Worm (Caenorhabditis elegans): ENCODE measurements around the gene F25E5.2.
"Not testable (repeated sequence)": the region's sequence is repeated elsewhere in the genome, so short reads cannot be mapped to it uniquely, and the experiment has no call there.

Gene F25E5.2

DNA sequence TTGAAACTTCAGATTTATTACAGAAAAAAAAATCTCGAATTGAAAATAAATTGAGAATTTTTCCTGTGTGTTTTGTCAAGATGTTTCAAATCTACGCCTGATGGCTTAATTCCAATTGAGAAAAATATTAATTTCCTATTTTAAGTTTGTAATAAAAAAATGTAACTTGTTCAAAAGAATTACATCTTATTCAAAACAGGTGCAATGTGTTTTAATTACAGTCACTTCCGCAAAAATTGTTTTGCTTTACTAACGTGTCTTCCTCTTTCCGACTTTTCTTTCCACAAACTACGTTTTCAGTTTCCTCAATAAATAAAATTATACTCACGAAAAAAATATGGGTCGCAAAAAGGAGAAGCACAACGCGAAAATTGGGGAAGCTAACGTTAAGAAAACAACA is 17.1 kb upstream of the F25E5.2 start, which contains the start of gene F25E5.16:
Gene F25E5.16 (plus strand): TSS at position 301 of the 400 bp plus-strand sequence.
- TF ChIP-seq ZK546.5 (tag; optimal IDR thresholded peaks at IDR 0.05) (no peak), lsy-2 (tag; optimal IDR thresholded peaks at IDR 0.05) (no peak), peb-1 (tag; optimal IDR thresholded peaks at IDR 0.05) (no peak), C34F6.9 (tag; optimal IDR thresholded peaks at IDR 0.05) (no peak), nhr-6 (tag; optimal IDR thresholded peaks at IDR 0.05) (no peak), unc-39 (tag; optimal IDR thresholded peaks at IDR 0.05) (no peak), crh-2 (tag; optimal IDR thresholded peaks at IDR 0.05) (no peak), R02D3.7 (tag; optimal IDR thresholded peaks at IDR 0.05) (no peak), lin-13 (GFP tag; optimal IDR thresholded peaks at IDR 0.05) (no peak), nhr-11 (tag; optimal IDR thresholded peaks at IDR 0.05) (no peak), egl-27 (tag; optimal IDR thresholded peaks at IDR 0.05) (no peak), lin-11 (tag; optimal IDR thresholded peaks at IDR 0.05) (no peak), fos-1 (tag; optimal IDR thresholded peaks at IDR 0.05) (no peak), nhr-12 (tag; optimal IDR thresholded peaks at IDR 0.05) (no peak), dmd-4 (tag; optimal IDR thresholded peaks at IDR 0.05) (no peak), ceh-82 (tag; optimal IDR thresholded peaks at IDR 0.05) (no peak), blmp-1 (tag; optimal IDR thresholded peaks at IDR 0.05; ENCODE audit: insufficient read depth) (no peak), aly-2 (tag; optimal IDR thresholded peaks at IDR 0.05) (no peak), elt-1 (tag; optimal IDR thresholded peaks at IDR 0.05) (no peak), nhr-21 (tag; optimal IDR thresholded peaks at IDR 0.05) (no peak)

ce11 chrV:7439807-7440206 is 15.3 kb upstream of the F25E5.2 start, which contains the start of gene try-13:
try-13 (plus strand) TSS chrV:7440107.
- no peak for TF ChIP-seq gmeb-1 (tag; optimal IDR thresholded peaks at IDR 0.05)
- TF ChIP-seq egl-27 (tag; optimal IDR thresholded peaks at IDR 0.05) = no peak
- TF ChIP-seq elt-3 (tag; optimal IDR thresholded peaks at IDR 0.05) = no peak
- TF ChIP-seq nhr-6 (tag; optimal IDR thresholded peaks at IDR 0.05) = no peak
- TF ChIP-seq unc-55 (GFP tag; optimal IDR thresholded peaks at IDR 0.05) = no peak
- no peak for TF ChIP-seq unc-39 (tag; optimal IDR thresholded peaks at IDR 0.05)
- TF ChIP-seq nhr-237 (tag; optimal IDR thresholded peaks at IDR 0.05) = no peak
- TF ChIP-seq fos-1 (tag; optimal IDR thresholded peaks at IDR 0.05) = no peak
- no peak for TF ChIP-seq lin-11 (tag; optimal IDR thresholded peaks at IDR 0.05)
- no peak for TF ChIP-seq ama-1 (optimal IDR thresholded peaks at IDR 0.05)
- TF ChIP-seq nhr-77 (tag; optimal IDR thresholded peaks at IDR 0.05) = no peak
- no peak for TF ChIP-seq nhr-129 (tag; optimal IDR thresholded peaks at IDR 0.05)
- no peak for TF ChIP-seq nhr-25 (tag; optimal IDR thresholded peaks at IDR 0.05)
- no peak for TF ChIP-seq dmd-4 (tag; optimal IDR thresholded peaks at IDR 0.05)
- TF ChIP-seq mdl-1 (tag; optimal IDR thresholded peaks at IDR 0.05) = no peak
- no peak for TF ChIP-seq nhr-12 (tag; optimal IDR thresholded peaks at IDR 0.05)
- no peak for TF ChIP-seq lsy-2 (tag; optimal IDR thresholded peaks at IDR 0.05)
- no peak for TF ChIP-seq ztf-4 (tag; optimal IDR thresholded peaks at IDR 0.05)
- no peak for TF ChIP-seq lin-39 (tag; optimal IDR thresholded peaks at IDR 0.05)

- not testable (repeated sequence) for TF ChIP-seq peb-1 (tag; optimal IDR thresholded peaks at IDR 0.05); unc-39 (tag; optimal IDR thresholded peaks at IDR 0.05); ama-1 (optimal IDR thresholded peaks at IDR 0.05)
Measured at ce11 chrV:7444331-7444730, 10.8 kb upstream of the F25E5.2 start, which contains the start of gene nhr-141. nhr-141 (plus strand) TSS chrV:7444661.

- TF ChIP-seq unc-62 (GFP tag; optimal IDR thresholded peaks at IDR 0.05) (no peak), alr-1 (tag; optimal IDR thresholded peaks at IDR 0.05) (no peak), ztf-1 (GFP tag; conservative IDR thresholded peaks at IDR 0.05) (no peak), lin-13 (GFP tag; optimal IDR thresholded peaks at IDR 0.05) (no peak), nhr-23 (tag; optimal IDR thresholded peaks at IDR 0.05) (no peak), crh-2 (tag; optimal IDR thresholded peaks at IDR 0.05) (no peak), ceh-16 (tag; optimal IDR thresholded peaks at IDR 0.05) (no peak), peb-1 (tag; optimal IDR thresholded peaks at IDR 0.05) (no peak), sma-3 (GFP tag; optimal IDR thresholded peaks at IDR 0.05) (no peak), fos-1 (tag; optimal IDR thresholded peaks at IDR 0.05) (no peak), nhr-237 (tag; optimal IDR thresholded peaks at IDR 0.05) (no peak), nhr-6 (tag; optimal IDR thresholded peaks at IDR 0.05) (no peak)
Measured at ce11 chrV:7446965-7447364, 8.1 kb upstream of the F25E5.2 start, which contains the start of gene F25E5.5. F25E5.5 (plus strand) TSS chrV:7447265.

Measured in whole organism, L2 larva.